Worm (Caenorhabditis elegans) whole organism, L4/young adult: Measurements from ENCODE around the gene ZK721.4.

ENCODE experiments used
- W03F9.2 ChIP-seq: fragments of 150-350 bp; optimal IDR thresholded peaks from 2 replicates; lab custom pipeline; 2014; ENCODE audit warnings: missing biosample characterization, missing genetic modification characterization
- dao-5 ChIP-seq: sonication (generic microtip); optimal IDR thresholded peaks from 2 replicates; lab custom pipeline; 2016; ENCODE audit warnings: missing genotype, missing genetic modification characterization, moderate library complexity, missing compliant biosample characterization

DNA sequence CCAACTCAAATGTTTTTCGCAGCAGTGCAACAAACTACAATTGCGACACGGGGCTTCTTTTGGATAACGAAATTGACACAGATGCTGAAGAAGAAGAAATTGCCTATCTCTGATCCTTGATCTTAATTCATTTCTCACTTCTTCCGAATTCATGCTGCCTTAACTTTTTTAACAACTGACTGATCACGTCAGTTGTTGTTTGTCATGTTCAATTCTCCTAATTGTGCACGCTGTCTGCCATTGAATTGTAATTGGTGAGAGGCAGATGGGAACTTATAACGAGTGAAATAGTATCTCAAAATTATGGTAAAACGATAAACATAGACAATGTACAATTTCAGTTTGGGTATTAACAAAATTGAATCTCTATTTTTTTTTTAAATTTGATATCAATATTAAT lies 8.0 kb downstream of the ZK721.4 start:
- TF ChIP-seq W03F9.2 (tag; lab: Kevin White, UChicago) (no peak), dao-5 (tag; lab: Kevin White, UChicago) (no peak)
